Worm (Caenorhabditis elegans) whole organism, young adult: ENCODE measurements around the gene R04B3.2.

Source experiments
- ZK185.1 ChIP-seq: sonication (generic microtip); optimal IDR thresholded peaks from 2 replicates; lab custom pipeline; 2016; ENCODE audit warnings: mild to moderate bottlenecking, missing genetic modification characterization, missing compliant biosample characterization; ENCODE audit not compliant: poor library complexity, severe bottlenecking
- athp-1 ChIP-seq: sonication (generic microtip); optimal IDR thresholded peaks from 2 replicates; lab custom pipeline; 2017; ENCODE audit warnings: mild to moderate bottlenecking, missing genetic modification characterization, missing compliant biosample characterization
- attf-6 ChIP-seq: fragments of 200-800 bp; sonication (Bioruptor generic); IDR thresholded peaks from 2 replicates; pipeline ENCODE4 v1.3.6; 2022; ENCODE audit warnings: missing genetic modification reagents, missing genetic modification characterization, missing compliant biosample characterization
- ccch-3 ChIP-seq: fragments of 200-800 bp; sonication (Bioruptor generic); optimal IDR thresholded peaks from 2 replicates; lab custom pipeline; 2018; ENCODE audit warnings: mild to moderate bottlenecking, missing genetic modification characterization, missing compliant biosample characterization
- ceh-91 ChIP-seq: fragments of 200-800 bp; sonication (Bioruptor generic); IDR thresholded peaks from 2 replicates; pipeline ENCODE4 v1.3.6; 2022; ENCODE audit warnings: missing genetic modification reagents, missing genetic modification characterization, missing compliant biosample characterization
- him-1 ChIP-seq: sonication (generic microtip); optimal IDR thresholded peaks from 2 replicates; lab custom pipeline; 2016; ENCODE audit warnings: missing genotype, missing genetic modification reagents, missing genetic modification characterization, missing compliant biosample characterization
- lsy-27 ChIP-seq: sonication (generic microtip); optimal IDR thresholded peaks from 2 replicates; lab custom pipeline; 2017; ENCODE audit warnings: missing genetic modification characterization, mild to moderate bottlenecking, missing compliant biosample characterization, antibody characterized with exemption, missing genotype, borderline replicate concordance; ENCODE audit not compliant: insufficient read depth
- madf-10 ChIP-seq: sonication (generic microtip); optimal IDR thresholded peaks from 2 replicates; lab custom pipeline; 2016; ENCODE audit warnings: mild to moderate bottlenecking, missing genetic modification characterization, missing compliant biosample characterization
- mxl-1 ChIP-seq: sonication (generic microtip); optimal IDR thresholded peaks from 2 replicates; lab custom pipeline; 2016; ENCODE audit warnings: missing genetic modification characterization, missing compliant biosample characterization
- pha-4 ChIP-seq: fragments of 150-350 bp; sonication (generic microtip); optimal IDR thresholded peaks from 2 replicates; lab custom pipeline; 2014; ENCODE audit warnings: missing biosample characterization, missing genetic modification reagents, missing genetic modification characterization
- rec-8 ChIP-seq, 2 experiments: sonication (generic microtip); optimal IDR thresholded peaks; 2 replicates each; lab custom pipeline; 2016; ENCODE audit warnings: mild to moderate bottlenecking in 2 of 2, missing genetic modification characterization in 2 of 2, missing genetic modification reagents in 2 of 2, missing genotype in 2 of 2, missing biosample characterization in 1 of 2, missing compliant biosample characterization in 1 of 2, moderate library complexity in 1 of 2
- tbx-9 ChIP-seq: sonication (generic microtip); optimal IDR thresholded peaks from 2 replicates; lab custom pipeline; 2016; ENCODE audit warnings: borderline replicate concordance, missing genetic modification characterization, inconsistent platforms, missing compliant biosample characterization
- xnd-1 ChIP-seq: sonication (generic microtip); optimal IDR thresholded peaks from 2 replicates; lab custom pipeline; 2016; ENCODE audit warnings: missing genotype, missing genetic modification reagents, missing genetic modification characterization, missing compliant biosample characterization

ce11 chrX:2427404-2427803 is 46.1 kb downstream of the R04B3.2 start, which contains the start of gene gcy-31:
- TF ChIP-seq attf-6 (GFP tag; lab: Robert Waterston, UW) (no peak), xnd-1 (tag; lab: Kevin White, UChicago) (no peak), ccch-3 (no peak), tbx-9 (tag; lab: Kevin White, UChicago) (no peak), athp-1 (no peak), pha-4 (tag; lab: Kevin White, UChicago) (no peak), ZK185.1 (tag; lab: Kevin White, UChicago) (no peak), rec-8 (tag; optimal IDR thresholded peaks at IDR 0.05; lab: Kevin White, UChicago) (no peak), madf-10 (no peak), him-1 (no peak), mxl-1 (tag; lab: Kevin White, UChicago) (no peak), lsy-27 (tag; lab: Kevin White, UChicago) (no peak), ceh-91 (GFP tag; lab: Robert Waterston, UW) (no peak)
